Worm (Caenorhabditis elegans): ENCODE data around the gene lgc-14.

Gene lgc-14

DNA sequence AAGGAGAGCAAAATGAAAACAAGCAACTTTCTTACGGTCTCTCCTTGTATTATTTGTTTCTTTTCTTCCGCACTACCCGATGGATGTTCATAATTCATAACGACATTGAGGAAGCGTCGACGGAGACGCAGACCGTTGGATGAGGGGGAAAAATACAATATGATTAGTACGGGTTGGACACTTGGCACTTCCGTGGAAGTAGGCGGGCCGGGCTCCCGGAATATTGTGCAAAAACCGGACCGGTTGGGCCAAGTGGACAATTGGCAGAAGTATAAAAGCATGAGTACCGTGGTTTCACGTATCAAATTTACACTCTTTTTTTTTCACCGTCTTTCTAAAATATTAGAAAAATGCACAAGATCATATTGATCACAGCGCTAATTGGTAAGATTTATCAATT lies 31.3 kb downstream of the lgc-14 start, which contains the start of gene M153.3:
M153.3 (plus strand) TSS at position 301 of the 400 bp plus-strand sequence.
- TF ChIP-seq C08G9.2 (tag; optimal IDR thresholded peaks at IDR 0.05) (no peak), syd-9 (tag; optimal IDR thresholded peaks at IDR 0.05) (no peak), ets-4 (tag; optimal IDR thresholded peaks at IDR 0.05) (peak; percentile 36)

DNA sequence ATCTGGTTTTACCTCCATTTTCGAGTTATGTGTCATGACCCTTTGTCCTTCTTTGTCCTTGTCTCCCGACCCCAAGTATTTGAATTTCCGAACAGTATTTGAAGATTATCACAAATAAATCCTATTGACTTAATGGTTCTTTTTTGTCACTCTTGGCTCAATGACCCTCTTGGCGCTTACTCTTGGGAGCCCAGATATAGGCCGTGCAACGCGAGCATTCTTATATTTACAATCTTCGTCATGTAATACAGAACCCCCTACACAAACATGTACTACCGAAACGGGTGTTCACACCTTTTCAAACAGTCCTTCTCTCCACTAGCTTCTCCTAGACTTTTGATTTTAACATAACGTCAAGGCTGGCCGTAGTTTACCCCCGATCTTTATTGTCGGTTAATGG lies 32.4 kb downstream of the lgc-14 start, which contains the start of gene M153.5:
M153.5 (plus strand) TSS at position 301 of the 400 bp plus-strand sequence.
- no peak for TF ChIP-seq ets-4 (tag; optimal IDR thresholded peaks at IDR 0.05)
- no peak for TF ChIP-seq ama-1 (optimal IDR thresholded peaks at IDR 0.05)
- no peak for TF ChIP-seq ttx-3 (tag; optimal IDR thresholded peaks at IDR 0.05)
- TF ChIP-seq ceh-48 (tag; optimal IDR thresholded peaks at IDR 0.05): no peak
- no peak for TF ChIP-seq hlh-15 (tag; optimal IDR thresholded peaks at IDR 0.05)
- TF ChIP-seq Y22D7AL.16 (tag; optimal IDR thresholded peaks at IDR 0.05): no peak
- TF ChIP-seq pros-1 (tag; optimal IDR thresholded peaks at IDR 0.05): no peak
- no peak for TF ChIP-seq dve-1 (tag; optimal IDR thresholded peaks at IDR 0.05)
- TF ChIP-seq F13H6.1 (tag; optimal IDR thresholded peaks at IDR 0.05): no peak
- no peak for TF ChIP-seq che-1 (tag; optimal IDR thresholded peaks at IDR 0.05)
- no peak for TF ChIP-seq pha-4 (tag; optimal IDR thresholded peaks at IDR 0.05)

DNA sequence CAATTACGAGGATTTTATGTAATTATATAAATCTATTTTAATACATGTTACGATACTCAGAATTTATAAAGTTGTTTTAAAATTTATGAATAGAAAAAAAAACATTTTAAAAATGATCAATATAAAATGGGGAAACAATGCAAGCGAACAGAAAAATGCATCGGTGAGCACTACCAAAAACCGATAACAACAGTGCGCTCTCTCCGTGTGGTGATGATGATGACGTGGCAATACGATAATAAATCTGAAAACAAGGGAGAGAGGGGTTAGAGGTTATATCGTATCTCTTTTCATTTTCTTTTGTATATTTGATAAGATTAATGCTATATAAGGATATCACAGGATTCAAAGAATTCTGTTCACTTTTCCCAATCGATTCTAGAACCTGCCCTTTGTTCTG lies 34.6 kb downstream of the lgc-14 start:
- no peak for TF ChIP-seq npax-4 (tag; optimal IDR thresholded peaks at IDR 0.05)
- TF ChIP-seq ceh-9 (tag; optimal IDR thresholded peaks at IDR 0.05): no peak
- TF ChIP-seq tbx-7 (tag; optimal IDR thresholded peaks at IDR 0.05): no peak
- no peak for TF ChIP-seq pha-4 (tag; optimal IDR thresholded peaks at IDR 0.05)

ce11 chrX:12146453-12147085 lies 35.3 kb downstream of the lgc-14 start, which contains the start of gene pycr-1:
pycr-1 (plus strand) TSS chrX:12146832.
- TF ChIP-seq sdc-2 (tag; optimal IDR thresholded peaks at IDR 0.05) (no peak), elt-2 (tag; optimal IDR thresholded peaks at IDR 0.05) (peak; percentile 73)

DNA sequence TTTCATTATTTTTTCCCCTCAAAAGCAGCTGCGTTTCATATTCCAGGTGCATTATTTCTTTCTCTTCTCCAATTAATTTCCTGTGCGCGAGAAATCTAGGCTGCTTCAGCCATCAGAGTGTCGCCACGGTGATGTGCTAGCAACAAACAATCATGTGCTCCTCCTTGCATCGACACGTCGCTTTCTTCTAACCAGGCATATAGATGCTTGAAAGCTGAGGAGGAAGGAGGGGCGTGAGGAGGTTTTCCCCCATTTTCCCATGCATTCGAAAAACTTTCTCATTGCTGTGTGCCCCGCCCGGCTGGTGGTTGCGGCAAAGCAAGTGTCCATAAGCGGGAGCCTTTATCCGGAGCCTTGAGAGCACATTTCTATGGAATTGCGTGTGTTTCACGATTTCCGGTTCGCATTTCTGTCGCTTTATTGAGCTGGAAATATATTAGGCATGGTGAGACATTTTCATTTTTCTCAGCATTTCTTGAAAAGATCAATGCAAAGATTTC lies 38.4 kb downstream of the lgc-14 start, which contains the start of gene znf-474:
znf-474 (plus strand) TSS at position 287 of the 500 bp plus-strand sequence.
- TF ChIP-seq ceh-14 (tag; optimal IDR thresholded peaks at IDR 0.05) (peak; percentile 6), Y22D7AL.16 (tag; optimal IDR thresholded peaks at IDR 0.05) (no peak), ceh-18 (tag; optimal IDR thresholded peaks at IDR 0.05) (no peak), ets-4 (tag; optimal IDR thresholded peaks at IDR 0.05) (no peak)

- TF ChIP-seq pha-2 (tag; optimal IDR thresholded peaks at IDR 0.05): no peak
- TF ChIP-seq elt-2 (tag; optimal IDR thresholded peaks at IDR 0.05): peak; percentile 65
Measured at ce11 chrX:12154055-12154898, 43.0 kb downstream of the lgc-14 start, which contains the start of gene mfsd-11. mfsd-11 (minus strand) TSS chrX:12154105.

DNA sequence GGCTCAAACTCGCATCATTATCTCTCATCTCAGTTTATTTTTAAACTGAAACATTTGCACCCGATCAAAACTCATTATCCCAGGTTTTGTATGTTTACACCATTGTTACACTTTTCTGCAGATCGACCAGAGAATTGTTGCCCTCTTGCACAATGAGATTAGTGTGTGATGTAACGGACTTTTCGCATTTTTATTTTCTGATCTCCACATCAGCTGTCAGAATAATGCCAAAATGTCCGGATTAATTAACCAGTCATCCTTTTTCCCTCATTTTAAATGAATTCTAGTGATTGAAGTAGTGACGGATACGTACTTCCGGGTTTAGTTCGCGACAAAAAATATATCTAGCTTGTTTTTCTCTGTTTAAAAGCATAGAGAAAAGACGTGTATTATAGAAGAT lies 47.3 kb downstream of the lgc-14 start:
- TF ChIP-seq ztf-16 (tag; optimal IDR thresholded peaks at IDR 0.05) (no peak), ceh-18 (tag; optimal IDR thresholded peaks at IDR 0.05) (peak; percentile 0), unc-55 (GFP tag; optimal IDR thresholded peaks at IDR 0.05) (peak; percentile 22), rnt-1 (tag; optimal IDR thresholded peaks at IDR 0.05) (peak; percentile 4)
